Worm (Caenorhabditis elegans) whole organism, L2 larva: ENCODE data around the gene nas-23.

ENCODE experiments used
- ZK546.5 ChIP-seq: sonication (generic microtip); optimal IDR thresholded peaks from 2 replicates; lab custom pipeline; 2017; ENCODE audit warnings: missing biosample characterization, missing genetic modification characterization
- aly-2 ChIP-seq: fragments of 150-350 bp; optimal IDR thresholded peaks from 2 replicates; lab custom pipeline; 2014; ENCODE audit warnings: missing biosample characterization, missing genetic modification characterization
- ceh-16 ChIP-seq: fragments of 150-350 bp; optimal IDR thresholded peaks from 2 replicates; lab custom pipeline; 2014; ENCODE audit warnings: missing biosample characterization, missing genetic modification characterization
- lin-39 ChIP-seq: fragments of 150-350 bp; optimal IDR thresholded peaks from 2 replicates; lab custom pipeline; 2014; ENCODE audit warnings: missing biosample characterization, missing genetic modification reagents, missing genetic modification characterization
- nhr-12 ChIP-seq: fragments of 150-350 bp; optimal IDR thresholded peaks from 2 replicates; lab custom pipeline; 2014; ENCODE audit warnings: missing biosample characterization, missing genetic modification characterization
- nhr-23 ChIP-seq: fragments of 150-350 bp; optimal IDR thresholded peaks from 2 replicates; lab custom pipeline; 2014; ENCODE audit warnings: missing biosample characterization, missing genetic modification reagents, missing genetic modification characterization
- peb-1 ChIP-seq: fragments of 150-350 bp; optimal IDR thresholded peaks from 2 replicates; lab custom pipeline; 2014; ENCODE audit warnings: missing biosample characterization, missing genetic modification characterization
- sma-3 ChIP-seq: sonication (generic microtip); optimal IDR thresholded peaks from 2 replicates; lab custom pipeline; 2016; ENCODE audit warnings: missing genetic modification reagents, missing genetic modification characterization, missing compliant biosample characterization
- unc-62 ChIP-seq: fragments of 150-350 bp; optimal IDR thresholded peaks from 2 replicates; lab custom pipeline; 2014; ENCODE audit warnings: missing biosample characterization, missing genetic modification reagents, missing genetic modification characterization
- ztf-11 ChIP-seq: sonication (generic microtip); optimal IDR thresholded peaks from 2 replicates; lab custom pipeline; 2017; ENCODE audit warnings: missing biosample characterization, missing genetic modification characterization

ce11 chrII:7521420-7521819 lies 27.9 kb upstream of the nas-23 start:
- no peak for TF ChIP-seq nhr-23 (tag; lab: Kevin White, UChicago)
- TF ChIP-seq lin-39 (tag; lab: Kevin White, UChicago), result no peak
- no peak for TF ChIP-seq ztf-11 (tag; lab: Kevin White, UChicago)
- TF ChIP-seq ZK546.5 (tag; lab: Kevin White, UChicago), result no peak
- TF ChIP-seq sma-3 (GFP tag; lab: Kevin White, UChicago), result no peak
- TF ChIP-seq ceh-16 (tag; lab: Kevin White, UChicago), result no peak
- no peak for TF ChIP-seq nhr-12 (tag; lab: Kevin White, UChicago)
- no peak for TF ChIP-seq peb-1 (tag; lab: Kevin White, UChicago)
- no peak for TF ChIP-seq aly-2
- no peak for TF ChIP-seq unc-62 (GFP tag; lab: Kevin White, UChicago)
